Worm (Caenorhabditis elegans) whole organism, mixed stage, embryonic: ENCODE data around the gene D2063.1.
"Not testable (repeated sequence)": the region's sequence is repeated elsewhere in the genome, so short reads cannot be mapped to it uniquely, and the experiment has no call there.

Experiments
- M03D4.4 ChIP-seq: sonication (generic microtip); optimal IDR thresholded peaks from 2 replicates; lab custom pipeline; 2017; ENCODE audit warnings: mild to moderate bottlenecking, missing genetic modification characterization, missing compliant biosample characterization
- bed-3 ChIP-seq: fragments of 200-800 bp; sonication (Bioruptor generic); optimal IDR thresholded peaks from 3 replicates; lab custom pipeline; 2018; ENCODE audit warnings: mild to moderate bottlenecking, missing genetic modification characterization, moderate library complexity, missing compliant biosample characterization
- blmp-1 ChIP-seq: fragments of 150-350 bp; optimal IDR thresholded peaks from 2 replicates; lab custom pipeline; 2014; ENCODE audit warnings: missing biosample characterization, missing genetic modification characterization
- ceh-39 ChIP-seq: fragments of 150-350 bp; optimal IDR thresholded peaks from 2 replicates; lab custom pipeline; 2014; ENCODE audit warnings: missing biosample characterization, missing genetic modification characterization
- ces-1 ChIP-seq: fragments of 150-350 bp; optimal IDR thresholded peaks from 2 replicates; lab custom pipeline; 2014; ENCODE audit warnings: missing biosample characterization, missing genetic modification reagents, missing genetic modification characterization
- cnd-1 ChIP-seq: fragments of 200-800 bp; sonication (Bioruptor generic); optimal IDR thresholded peaks from 2 replicates; lab custom pipeline; 2018; ENCODE audit warnings: mild to moderate bottlenecking, missing genetic modification characterization, missing compliant biosample characterization
- drap-1 ChIP-seq: fragments of 200-800 bp; sonication (Bioruptor generic); optimal IDR thresholded peaks from 3 replicates; lab custom pipeline; 2018; ENCODE audit warnings: mild to moderate bottlenecking, missing genetic modification characterization, missing compliant biosample characterization
- elt-1 ChIP-seq: sonication (generic microtip); optimal IDR thresholded peaks from 2 replicates; lab custom pipeline; 2017; ENCODE audit warnings: missing genetic modification characterization, mild to moderate bottlenecking, missing compliant biosample characterization, antibody characterized with exemption, moderate library complexity, borderline replicate concordance; ENCODE audit not compliant: insufficient read depth
- elt-3 ChIP-seq: fragments of 150-350 bp; optimal IDR thresholded peaks from 2 replicates; lab custom pipeline; 2014; ENCODE audit warnings: missing biosample characterization, missing genetic modification characterization
- flh-1 ChIP-seq: fragments of 200-800 bp; sonication (Bioruptor generic); optimal IDR thresholded peaks from 2 replicates; lab custom pipeline; 2018; ENCODE audit warnings: mild to moderate bottlenecking, missing genetic modification characterization, moderate library complexity, missing compliant biosample characterization
- ham-2 ChIP-seq: fragments of 200-800 bp; sonication (Bioruptor generic); optimal IDR thresholded peaks from 2 replicates; lab custom pipeline; 2018; ENCODE audit warnings: mild to moderate bottlenecking, missing genetic modification characterization, missing compliant biosample characterization
- hlh-1 ChIP-seq: fragments of 150-350 bp; optimal IDR thresholded peaks from 2 replicates; lab custom pipeline; 2014; ENCODE audit warnings: missing biosample characterization, missing genetic modification reagents, missing genetic modification characterization
- lin-13 ChIP-seq: fragments of 150-350 bp; optimal IDR thresholded peaks from 2 replicates; lab custom pipeline; 2014; ENCODE audit warnings: missing biosample characterization, missing genetic modification characterization
- lsy-2 ChIP-seq: fragments of 150-350 bp; optimal IDR thresholded peaks from 2 replicates; lab custom pipeline; 2014; ENCODE audit warnings: missing biosample characterization, missing genetic modification characterization
- mls-2 ChIP-seq: sonication (generic microtip); optimal IDR thresholded peaks from 2 replicates; lab custom pipeline; 2016; ENCODE audit warnings: mild to moderate bottlenecking, missing genetic modification characterization, moderate library complexity, missing compliant biosample characterization
- nhr-12 ChIP-seq: fragments of 150-350 bp; optimal IDR thresholded peaks from 2 replicates; lab custom pipeline; 2014; ENCODE audit warnings: missing biosample characterization, missing genetic modification characterization
- nhr-2 ChIP-seq: fragments of 150-350 bp; optimal IDR thresholded peaks from 2 replicates; lab custom pipeline; 2014; ENCODE audit warnings: missing biosample characterization, missing genetic modification characterization
- nhr-237 ChIP-seq: fragments of 150-350 bp; optimal IDR thresholded peaks from 2 replicates; lab custom pipeline; 2014; ENCODE audit warnings: missing biosample characterization, missing genetic modification characterization
- nhr-76 ChIP-seq: sonication (generic microtip); optimal IDR thresholded peaks from 2 replicates; lab custom pipeline; 2017; ENCODE audit warnings: missing biosample characterization, missing genetic modification characterization
- pha-4 ChIP-seq: fragments of 150-350 bp; optimal IDR thresholded peaks from 2 replicates; lab custom pipeline; 2018; ENCODE audit warnings: missing biosample characterization, missing genetic modification reagents, missing genetic modification characterization
- sem-2 ChIP-seq: fragments of 200-800 bp; sonication (Bioruptor generic); optimal IDR thresholded peaks from 2 replicates; lab custom pipeline; 2018; ENCODE audit warnings: mild to moderate bottlenecking, missing genetic modification characterization, missing compliant biosample characterization
- sptf-1 ChIP-seq: sonication (generic microtip); optimal IDR thresholded peaks from 2 replicates; lab custom pipeline; 2017; ENCODE audit warnings: mild to moderate bottlenecking, missing genetic modification characterization, moderate library complexity, missing compliant biosample characterization
- tbx-8 ChIP-seq: fragments of 200-800 bp; sonication (Bioruptor generic); optimal IDR thresholded peaks from 2 replicates; lab custom pipeline; 2018; ENCODE audit warnings: mild to moderate bottlenecking, missing genetic modification characterization, moderate library complexity, missing compliant biosample characterization
- unc-120 ChIP-seq: sonication (generic microtip); optimal IDR thresholded peaks from 2 replicates; lab custom pipeline; 2017; ENCODE audit warnings: missing genetic modification characterization, missing compliant biosample characterization; ENCODE audit not compliant: poor library complexity, severe bottlenecking
- unc-39 ChIP-seq: fragments of 150-350 bp; optimal IDR thresholded peaks from 2 replicates; lab custom pipeline; 2014; ENCODE audit warnings: missing biosample characterization, missing genetic modification characterization
- unc-62 ChIP-seq: fragments of 150-350 bp; optimal IDR thresholded peaks from 2 replicates; lab custom pipeline; 2014; ENCODE audit warnings: missing biosample characterization, missing genetic modification reagents, missing genetic modification characterization
- zip-8 ChIP-seq: fragments of 150-350 bp; optimal IDR thresholded peaks from 2 replicates; lab custom pipeline; 2014; ENCODE audit warnings: missing biosample characterization, missing genetic modification characterization
- ztf-11 ChIP-seq: fragments of 150-350 bp; optimal IDR thresholded peaks from 2 replicates; lab custom pipeline; 2014; ENCODE audit warnings: missing biosample characterization, missing genetic modification characterization

D2063.1 gene

ce11 chrV:4326841-4327240 is at the start of gene D2063.1:
Gene D2063.1, plus strand, starts transcription at chrV:4327121.
- TF ChIP-seq bed-3 (GFP tag; lab: Kevin White, UChicago), result no peak
- TF ChIP-seq ceh-39 (tag; lab: Kevin White, UChicago), result no peak
- peak; percentile 61 for TF ChIP-seq hlh-1 (tag; lab: Kevin White, UChicago)
- no peak for TF ChIP-seq unc-39 (tag; lab: Kevin White, UChicago)

DNA sequence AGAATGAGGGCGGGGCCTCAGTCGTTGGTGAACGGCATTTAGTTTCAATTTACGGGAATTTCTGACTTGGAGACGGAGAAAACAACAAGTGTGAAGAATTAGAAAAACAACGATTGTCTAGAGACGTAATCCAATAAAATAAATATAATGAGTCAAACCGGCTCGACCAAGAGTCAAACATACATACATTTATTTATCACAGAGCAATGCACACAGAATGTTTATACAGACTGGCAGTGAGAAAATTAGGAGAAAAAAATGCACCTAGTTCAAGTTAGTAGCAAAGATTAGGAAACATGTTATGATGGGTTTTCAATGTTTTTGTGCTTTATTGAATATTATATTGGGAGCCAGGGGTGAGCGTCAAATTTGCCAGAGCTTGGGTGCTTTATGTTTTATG is 48.2 kb upstream of the D2063.1 start, which contains the start of gene srt-20:
TSS of gene srt-20 (minus strand) at position 101 of the 400 bp plus-strand sequence.
- TF ChIP-seq ztf-11 (tag; lab: Kevin White, UChicago); elt-3; sem-2 (GFP tag; lab: Kevin White, UChicago): not testable (repeated sequence)

ce11 chrV:4281699-4282098 is 45.2 kb upstream of the D2063.1 start, which contains the start of gene srt-37:
Gene srt-37, minus strand, starts transcription at chrV:4281799.
- TF ChIP-seq unc-62 (GFP tag; lab: Kevin White, UChicago); elt-1 (tag; lab: Kevin White, UChicago); sem-2 (GFP tag; lab: Kevin White, UChicago): not testable (repeated sequence)

ce11 chrV:4284737-4285136 is 42.2 kb upstream of the D2063.1 start, which contains the start of gene srt-19:
Gene srt-19, plus strand, starts transcription at chrV:4285037.
- TF ChIP-seq bed-3 (GFP tag; lab: Kevin White, UChicago); tbx-8 (GFP tag; lab: Kevin White, UChicago); M03D4.4 (tag; lab: Kevin White, UChicago): not testable (repeated sequence)

- not testable (repeated sequence) for TF ChIP-seq nhr-237, unc-39, nhr-12 (tag; lab: Kevin White, UChicago)
These were observed 36.8 kb upstream of the D2063.1 start, which contains the start of gene srh-193 for ce11 chrV:4290093-4290492. Gene srh-193, minus strand, starts transcription at chrV:4290193.

DNA sequence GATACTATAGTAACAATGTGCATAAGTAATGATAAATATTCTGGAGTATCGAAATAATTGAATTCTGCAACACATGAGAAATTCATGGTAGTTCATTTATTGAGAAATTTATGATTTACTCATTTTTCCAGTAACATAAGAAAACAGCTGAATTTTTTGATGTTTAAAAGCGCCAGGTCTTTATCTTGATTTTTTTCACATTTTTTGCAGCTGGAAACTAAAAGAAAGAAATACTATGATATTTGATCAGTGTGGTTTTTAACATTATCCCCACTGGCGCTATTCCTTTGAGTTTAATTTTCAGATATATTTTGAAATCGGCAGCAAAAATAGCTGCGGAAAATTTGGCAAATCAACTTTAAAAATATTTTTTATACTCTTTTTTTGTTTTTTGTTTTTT is 33.5 kb upstream of the D2063.1 start, which contains the start of gene srh-194:
TSS of gene srh-194 (minus strand) at position 101 of the 400 bp plus-strand sequence.
- TF ChIP-seq mls-2; cnd-1 (tag; lab: Kevin White, UChicago); tbx-8 (GFP tag; lab: Kevin White, UChicago): not testable (repeated sequence)

ce11 chrV:4295920-4296319 is 31.0 kb upstream of the D2063.1 start, which contains the start of gene F47D2.11:
Gene F47D2.11, minus strand, starts transcription at chrV:4296020.
- no peak for TF ChIP-seq lin-13 (tag; lab: Kevin White, UChicago)
- no peak for TF ChIP-seq ces-1 (GFP tag; lab: Kevin White, UChicago)
- TF ChIP-seq lsy-2 (tag; lab: Kevin White, UChicago), result no peak
- no peak for TF ChIP-seq mls-2
- no peak for TF ChIP-seq flh-1 (GFP tag; lab: Kevin White, UChicago)

DNA sequence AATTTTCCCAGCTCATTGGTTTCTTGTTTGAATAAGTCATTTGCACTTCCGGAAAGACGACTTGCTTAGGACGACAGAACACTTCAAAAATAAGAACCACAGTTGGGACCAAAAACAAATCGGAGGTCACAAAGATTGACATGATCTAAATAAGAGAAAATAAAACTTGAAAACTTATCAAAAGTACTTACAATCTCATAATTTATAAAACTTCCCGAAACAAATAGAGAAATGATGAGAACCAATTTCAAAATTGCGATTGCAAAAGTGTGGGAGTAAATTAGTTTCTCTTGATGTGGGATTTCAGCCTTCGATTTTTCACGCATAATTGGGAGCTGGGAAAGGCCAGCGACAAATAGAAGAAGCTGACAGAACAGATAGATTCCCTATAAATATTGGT is 28.3 kb upstream of the D2063.1 start, which contains the start of gene ZC132.11:
TSS of gene ZC132.11 (minus strand) at position 101 of the 400 bp plus-strand sequence.
- TF ChIP-seq tbx-8 (GFP tag; lab: Kevin White, UChicago) (no peak), unc-39 (tag; lab: Kevin White, UChicago) (no peak), bed-3 (GFP tag; lab: Kevin White, UChicago) (no peak), flh-1 (GFP tag; lab: Kevin White, UChicago) (no peak), hlh-1 (tag; lab: Kevin White, UChicago) (no peak), ztf-11 (tag; lab: Kevin White, UChicago) (no peak), unc-120 (tag; lab: Kevin White, UChicago) (no peak), nhr-12 (tag; lab: Kevin White, UChicago) (no peak), lsy-2 (tag; lab: Kevin White, UChicago) (no peak), nhr-76 (tag; lab: Kevin White, UChicago) (no peak), zip-8 (tag; lab: Kevin White, UChicago) (no peak), elt-1 (tag; lab: Kevin White, UChicago) (no peak), nhr-2 (tag; lab: Kevin White, UChicago) (no peak), ham-2 (GFP tag; lab: Kevin White, UChicago) (no peak), ceh-39 (tag; lab: Kevin White, UChicago) (no peak), pha-4 (tag; lab: Kevin White, UChicago) (no peak), sptf-1 (tag; lab: Kevin White, UChicago) (no peak), drap-1 (no peak), blmp-1 (tag; lab: Kevin White, UChicago) (no peak)
